Fruit fly (Drosophila melanogaster): ENCODE data around the gene alpha-PheRS.

Gene alpha-PheRS

DNA sequence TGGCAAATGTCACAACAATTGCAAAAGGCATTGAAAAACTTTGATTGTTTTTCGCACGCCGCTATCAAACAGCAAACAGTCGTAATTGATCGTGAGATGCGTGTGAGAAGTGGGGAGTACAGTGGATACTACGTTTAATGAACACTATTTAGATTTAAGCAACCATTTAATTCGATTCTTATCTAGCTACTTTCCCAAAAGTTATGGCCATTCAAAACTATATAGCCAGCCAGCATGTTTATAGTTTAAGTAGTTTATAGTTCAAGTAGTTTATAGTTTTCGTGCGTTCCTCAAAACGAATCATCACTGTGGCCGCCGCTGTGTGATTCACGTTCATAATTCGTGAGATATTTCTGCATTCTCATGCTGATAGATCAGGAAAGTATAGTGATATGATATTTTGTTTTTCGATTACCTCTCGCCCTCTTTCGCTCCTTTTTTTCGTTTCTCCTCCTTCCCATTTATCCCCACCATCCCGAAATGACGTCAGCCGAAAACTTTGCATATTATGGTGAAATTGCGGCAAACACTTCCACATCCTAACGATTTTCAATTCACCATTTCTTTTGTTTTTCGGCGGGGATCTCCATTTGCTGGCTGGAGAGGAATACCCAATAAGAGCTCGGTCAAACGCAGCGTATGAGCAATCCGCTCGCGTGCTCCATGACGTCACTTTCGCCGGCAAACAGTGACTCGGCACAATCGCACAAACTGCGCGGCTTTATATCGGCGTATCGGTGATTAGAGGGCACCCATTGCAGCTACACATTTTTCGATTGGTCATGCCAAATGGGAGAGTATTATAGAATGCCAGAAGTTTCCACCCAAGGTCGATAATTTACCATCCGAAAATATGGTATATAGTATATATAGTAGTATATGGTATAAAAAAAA, 31.8 kb downstream of the alpha-PheRS start:
- TF ChIP-seq pad (GFP tag; optimal IDR thresholded peaks at IDR 0.05) (no peak), CG14711 (tag; optimal IDR thresholded peaks at IDR 0.05) (peak; percentile 67), CG7101 (tag; optimal IDR thresholded peaks at IDR 0.05) (peak; percentile 88), bab1 (GFP tag; optimal IDR thresholded peaks at IDR 0.05) (peak; percentile 51), CG12768 (GFP tag; optimal IDR thresholded peaks at IDR 0.05) (peak; percentile 33), CG1620 (GFP tag; optimal IDR thresholded peaks at IDR 0.05) (peak; percentile 11), cnc (optimal IDR thresholded peaks at IDR 0.05) (peak; percentile 93 to 96), tj (GFP tag; optimal IDR thresholded peaks at IDR 0.05) (no peak), Hr96 (GFP tag; optimal IDR thresholded peaks at IDR 0.05) (peak; percentile 59), CG7045 (GFP tag; optimal IDR thresholded peaks at IDR 0.05) (peak; percentile 63), CG33017 (tag; optimal IDR thresholded peaks at IDR 0.05) (peak; percentile 78), cic (GFP tag; optimal IDR thresholded peaks at IDR 0.05) (no peak), CG11617 (GFP tag; optimal IDR thresholded peaks at IDR 0.05) (no peak), Clk (GFP tag; optimal IDR thresholded peaks at IDR 0.05) (peak; percentile 15), Crg-1 (GFP tag; optimal IDR thresholded peaks at IDR 0.05) (peak; percentile 27), toe (GFP tag; optimal IDR thresholded peaks at IDR 0.05) (peak; percentile 28), Mnt (GFP tag; optimal IDR thresholded peaks at IDR 0.05) (peak; percentile 23), kay (GFP tag; ENCODE audit: borderline replicate concordance) (peak; percentile 92), ovo (GFP tag; optimal IDR thresholded peaks at IDR 0.05) (no peak), CG5204 (GFP tag; optimal IDR thresholded peaks at IDR 0.05) (peak; percentile 68)

dm6 chrX:8112715-8113114, 32.7 kb downstream of the alpha-PheRS start:
- TF ChIP-seq CG14711 (tag; optimal IDR thresholded peaks at IDR 0.05) (no peak), Clk (GFP tag; optimal IDR thresholded peaks at IDR 0.05) (no peak), Hr96 (GFP tag; optimal IDR thresholded peaks at IDR 0.05) (no peak), kay (GFP tag; ENCODE audit: borderline replicate concordance) (no peak), CG7045 (GFP tag; optimal IDR thresholded peaks at IDR 0.05) (peak; percentile 15), Crg-1 (GFP tag; optimal IDR thresholded peaks at IDR 0.05) (no peak), CG7101 (tag; optimal IDR thresholded peaks at IDR 0.05) (peak; percentile 45), Mnt (GFP tag; optimal IDR thresholded peaks at IDR 0.05) (peak; percentile 16), bab1 (GFP tag; optimal IDR thresholded peaks at IDR 0.05) (no peak), cic (GFP tag; optimal IDR thresholded peaks at IDR 0.05) (no peak), CG11617 (GFP tag; optimal IDR thresholded peaks at IDR 0.05) (peak; percentile 64), CG33017 (tag; optimal IDR thresholded peaks at IDR 0.05) (no peak), CG5204 (GFP tag; optimal IDR thresholded peaks at IDR 0.05) (peak; percentile 34), pad (GFP tag; optimal IDR thresholded peaks at IDR 0.05) (no peak), CG1620 (GFP tag; optimal IDR thresholded peaks at IDR 0.05) (no peak), tj (GFP tag; optimal IDR thresholded peaks at IDR 0.05) (peak; percentile 53), ovo (GFP tag; optimal IDR thresholded peaks at IDR 0.05) (no peak)

dm6 chrX:8110984-8111383, 34.4 kb downstream of the alpha-PheRS start:
- TF ChIP-seq cnc (optimal IDR thresholded peaks at IDR 0.05) (no peak), CG7045 (GFP tag; optimal IDR thresholded peaks at IDR 0.05) (no peak), CG1620 (GFP tag; optimal IDR thresholded peaks at IDR 0.05) (no peak), tj (GFP tag; optimal IDR thresholded peaks at IDR 0.05) (peak; percentile 68), ovo (GFP tag; optimal IDR thresholded peaks at IDR 0.05) (peak; percentile 10)

DNA sequence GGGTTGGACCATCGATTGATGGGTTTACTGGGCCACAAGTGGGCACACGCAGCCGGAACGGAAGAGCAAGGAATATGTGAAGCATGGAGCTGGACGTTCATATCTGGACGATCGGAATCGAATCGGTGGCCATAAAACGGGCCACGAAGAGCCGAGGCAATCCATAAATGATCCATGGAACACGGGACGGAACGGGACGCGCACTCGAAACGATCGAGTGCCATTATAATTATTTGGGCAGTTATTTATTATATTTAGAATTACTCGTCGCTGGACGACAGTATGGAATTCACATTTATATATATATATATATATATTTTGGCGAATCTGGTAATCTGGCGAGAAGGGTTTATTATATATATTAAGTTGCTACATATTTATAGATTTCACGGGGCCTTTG, 37.5 kb downstream of the alpha-PheRS start:
- TF ChIP-seq CG5204 (GFP tag; optimal IDR thresholded peaks at IDR 0.05) (no peak), cnc (optimal IDR thresholded peaks at IDR 0.05) (no peak), CG12768 (GFP tag; optimal IDR thresholded peaks at IDR 0.05) (no peak), Crg-1 (GFP tag; optimal IDR thresholded peaks at IDR 0.05) (no peak), CG7045 (GFP tag; optimal IDR thresholded peaks at IDR 0.05) (no peak), CG33017 (tag; optimal IDR thresholded peaks at IDR 0.05) (no peak), Mnt (GFP tag; optimal IDR thresholded peaks at IDR 0.05) (no peak), CG14711 (tag; optimal IDR thresholded peaks at IDR 0.05) (no peak), cic (GFP tag; optimal IDR thresholded peaks at IDR 0.05) (no peak), bab1 (GFP tag; optimal IDR thresholded peaks at IDR 0.05) (no peak), CG7101 (tag; optimal IDR thresholded peaks at IDR 0.05) (no peak), ovo (GFP tag; optimal IDR thresholded peaks at IDR 0.05) (no peak), tj (GFP tag; optimal IDR thresholded peaks at IDR 0.05) (no peak), Clk (GFP tag; optimal IDR thresholded peaks at IDR 0.05) (no peak), CG1620 (GFP tag; optimal IDR thresholded peaks at IDR 0.05) (no peak), CG11617 (GFP tag; optimal IDR thresholded peaks at IDR 0.05) (no peak)

DNA sequence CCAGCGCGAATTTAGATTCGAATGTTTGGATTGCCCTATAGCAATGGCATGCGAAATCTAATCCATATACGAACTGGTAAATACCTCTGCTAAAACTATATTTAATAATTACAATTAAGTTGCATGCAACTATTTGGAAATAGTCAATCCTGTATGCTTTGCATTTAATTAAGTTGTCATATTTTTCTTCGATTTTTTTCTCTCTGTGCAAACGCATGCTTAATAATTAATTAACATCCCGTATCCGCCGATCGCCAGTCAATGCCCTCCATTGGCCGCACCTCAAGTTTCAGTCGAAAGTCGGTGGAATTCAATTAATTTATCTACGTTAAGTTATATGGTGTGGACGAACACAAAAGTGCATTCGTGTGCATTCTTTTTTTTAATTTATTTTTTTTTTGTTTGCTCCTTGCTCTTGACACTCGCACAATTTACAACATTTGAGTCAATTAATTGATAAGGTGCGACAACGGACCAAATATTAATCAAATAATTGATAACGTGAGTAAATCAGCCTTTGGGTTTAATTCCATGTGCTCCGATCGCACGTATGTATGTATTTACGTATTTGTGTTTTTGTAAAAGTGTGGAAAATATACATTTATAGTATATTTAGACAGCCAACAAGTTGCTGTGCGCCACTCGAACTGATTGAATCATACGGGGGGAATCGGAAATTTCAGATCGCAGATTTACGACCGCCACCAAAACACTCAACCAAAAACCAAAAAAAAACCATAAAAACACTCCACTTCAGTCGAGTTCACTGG, 38.9 kb downstream of the alpha-PheRS start:
- peak; percentile 84 for TF ChIP-seq tj (GFP tag; optimal IDR thresholded peaks at IDR 0.05)
- TF ChIP-seq Crg-1 (GFP tag; optimal IDR thresholded peaks at IDR 0.05) = no peak
- TF ChIP-seq Hr96 (GFP tag; optimal IDR thresholded peaks at IDR 0.05) = no peak
- TF ChIP-seq cic (GFP tag; optimal IDR thresholded peaks at IDR 0.05) = peak; percentile 70
- TF ChIP-seq CG12768 (GFP tag; optimal IDR thresholded peaks at IDR 0.05) = no peak
- no peak for TF ChIP-seq CG7101 (tag; optimal IDR thresholded peaks at IDR 0.05)
- TF ChIP-seq Mnt (GFP tag; optimal IDR thresholded peaks at IDR 0.05) = peak; percentile 77
- peak; percentile 11 for TF ChIP-seq CG11617 (GFP tag; optimal IDR thresholded peaks at IDR 0.05)
- TF ChIP-seq bab1 (GFP tag; optimal IDR thresholded peaks at IDR 0.05) = no peak
- TF ChIP-seq Clk (GFP tag; optimal IDR thresholded peaks at IDR 0.05) = no peak
- no peak for TF ChIP-seq toe (GFP tag; optimal IDR thresholded peaks at IDR 0.05)
- TF ChIP-seq CG7045 (GFP tag; optimal IDR thresholded peaks at IDR 0.05) = no peak
- TF ChIP-seq pad (GFP tag; optimal IDR thresholded peaks at IDR 0.05) = no peak
- TF ChIP-seq CG1620 (GFP tag; optimal IDR thresholded peaks at IDR 0.05) = no peak
- TF ChIP-seq kay (GFP tag; ENCODE audit: borderline replicate concordance) = peak; percentile 92
- no peak for TF ChIP-seq CG5204 (GFP tag; optimal IDR thresholded peaks at IDR 0.05)
- TF ChIP-seq CG14711 (tag; optimal IDR thresholded peaks at IDR 0.05) = peak; percentile 11
- TF ChIP-seq cnc (optimal IDR thresholded peaks at IDR 0.05) = no peak
- no peak for TF ChIP-seq CG33017 (tag; optimal IDR thresholded peaks at IDR 0.05)
- TF ChIP-seq ovo (GFP tag; optimal IDR thresholded peaks at IDR 0.05) = no peak
